Worm (Caenorhabditis elegans) whole organism, L4/young adult: ENCODE measurements around the gene ZK185.2.

Experiments
- W03F9.2 ChIP-seq: fragments of 150-350 bp; optimal IDR thresholded peaks from 2 replicates; lab custom pipeline; 2014; ENCODE audit warnings: missing biosample characterization, missing genetic modification characterization
- dao-5 ChIP-seq: sonication (generic microtip); optimal IDR thresholded peaks from 2 replicates; lab custom pipeline; 2016; ENCODE audit warnings: missing genotype, missing genetic modification characterization, moderate library complexity, missing compliant biosample characterization
- him-1 ChIP-seq: sonication (generic microtip); optimal IDR thresholded peaks from 2 replicates; lab custom pipeline; 2016; ENCODE audit warnings: missing genotype, missing genetic modification reagents, missing genetic modification characterization, missing compliant biosample characterization

The ZK185.2 gene

DNA sequence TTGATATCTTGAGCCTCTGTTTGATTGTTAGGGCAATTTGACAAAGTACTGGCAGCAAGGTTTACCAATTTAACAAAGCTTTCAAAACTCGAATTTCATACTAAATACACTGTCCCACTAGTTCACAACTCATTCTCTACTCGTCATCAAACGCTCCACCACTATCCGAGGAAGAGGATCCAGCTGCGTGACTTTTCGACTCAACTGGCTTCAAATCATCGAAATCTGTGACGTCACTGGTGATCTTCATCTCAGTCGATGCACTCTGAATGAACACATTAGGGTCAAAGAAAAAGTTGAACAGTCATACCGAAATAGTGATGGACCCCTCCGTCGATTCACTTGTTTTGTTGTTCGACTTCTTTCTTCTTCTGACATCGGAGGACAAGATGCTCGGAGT is 29.5 kb downstream of the ZK185.2 start:
- TF ChIP-seq him-1 (tag; lab: Kevin White, UChicago) (no peak), W03F9.2 (tag; lab: Kevin White, UChicago) (no peak), dao-5 (tag; lab: Kevin White, UChicago) (no peak)

- TF ChIP-seq W03F9.2 (tag; lab: Kevin White, UChicago) = no peak
- TF ChIP-seq him-1 (tag; lab: Kevin White, UChicago) = no peak
- TF ChIP-seq dao-5 (tag; lab: Kevin White, UChicago) = no peak
Measured at ce11 chrIV:4567343-4567742, 31.0 kb downstream of the ZK185.2 start, which contains the start of gene F28E10.4. Gene F28E10.4, minus strand, starts transcription at chrIV:4567443.

ce11 chrIV:4568402-4568891 is 32.1 kb downstream of the ZK185.2 start, which contains the start of gene F28E10.1:
Gene F28E10.1, plus strand, starts transcription at chrIV:4568841.
- no peak for TF ChIP-seq dao-5 (tag; lab: Kevin White, UChicago)

DNA sequence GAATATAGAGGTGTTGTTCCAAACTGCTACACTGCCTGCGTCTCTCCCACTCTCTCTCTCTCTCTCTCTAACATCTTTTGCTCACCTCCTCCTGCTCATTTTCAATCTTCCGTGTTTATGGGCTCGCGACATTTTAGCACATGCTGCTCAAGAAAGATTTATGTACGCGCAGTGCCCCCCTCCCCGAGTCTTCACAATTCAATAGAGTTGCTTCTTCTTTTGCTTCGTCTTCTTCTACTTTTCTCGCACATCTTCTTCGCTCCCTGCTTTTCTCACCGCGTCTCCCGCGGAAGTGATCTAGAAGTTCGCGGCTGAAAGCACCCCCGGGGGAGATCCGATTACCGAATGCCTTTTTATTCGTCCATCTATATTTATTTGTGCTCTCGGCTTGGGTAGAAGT is 34.3 kb downstream of the ZK185.2 start:
- TF ChIP-seq him-1 (tag; lab: Kevin White, UChicago) (peak; percentile 62), W03F9.2 (tag; lab: Kevin White, UChicago) (no peak)

- TF ChIP-seq W03F9.2 (tag; lab: Kevin White, UChicago) = no peak
- TF ChIP-seq him-1 (tag; lab: Kevin White, UChicago) = no peak
- no peak for TF ChIP-seq dao-5 (tag; lab: Kevin White, UChicago)
Measured at ce11 chrIV:4574051-4574450, 37.7 kb downstream of the ZK185.2 start.

DNA sequence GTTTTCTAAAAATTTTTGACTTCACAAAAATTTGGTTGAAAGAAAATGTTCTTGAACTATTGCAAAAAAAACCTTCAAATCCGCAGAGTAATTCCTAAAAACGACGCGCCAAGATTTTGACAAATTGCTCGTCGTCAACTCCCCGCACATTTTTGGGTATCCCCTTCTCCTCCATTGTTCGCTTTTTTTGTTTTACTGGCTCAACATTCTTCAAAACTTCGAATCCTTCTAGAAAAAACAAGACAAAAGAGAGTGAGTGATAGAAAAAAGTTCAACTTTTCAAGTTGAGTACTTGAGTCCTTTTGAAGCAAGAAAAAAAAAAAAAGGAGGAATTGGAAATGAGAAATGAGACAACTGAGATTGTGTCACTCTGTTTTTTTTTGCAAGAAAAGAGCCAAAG is 40.5 kb downstream of the ZK185.2 start:
- TF ChIP-seq him-1 (tag; lab: Kevin White, UChicago) (no peak), dao-5 (tag; lab: Kevin White, UChicago) (no peak), W03F9.2 (tag; lab: Kevin White, UChicago) (no peak)

- TF ChIP-seq him-1 (tag; lab: Kevin White, UChicago) = no peak
- no peak for TF ChIP-seq dao-5 (tag; lab: Kevin White, UChicago)
- no peak for TF ChIP-seq W03F9.2 (tag; lab: Kevin White, UChicago)
Measured at ce11 chrIV:4579472-4579871, 43.1 kb downstream of the ZK185.2 start.

DNA sequence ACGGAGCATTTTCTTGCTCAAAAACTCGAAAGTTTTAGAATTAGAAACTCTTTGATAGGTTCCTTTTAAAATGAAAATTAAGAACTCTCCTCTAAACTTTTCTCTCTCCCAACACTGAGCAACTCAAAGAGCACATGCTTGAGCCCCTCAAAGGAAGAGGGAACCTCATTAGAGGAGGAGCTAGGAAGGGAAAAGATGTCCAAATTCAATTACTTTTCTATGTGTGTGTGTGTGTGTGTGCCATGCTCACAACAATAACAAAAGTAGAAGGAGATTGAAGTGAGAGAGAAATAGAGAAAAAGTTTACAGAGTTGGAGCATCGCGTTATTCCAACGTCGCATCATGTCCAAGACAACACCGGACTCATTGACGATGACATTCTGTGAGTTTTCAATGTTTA is 49.6 kb downstream of the ZK185.2 start:
- TF ChIP-seq him-1 (tag; lab: Kevin White, UChicago) (no peak), dao-5 (tag; lab: Kevin White, UChicago) (no peak), W03F9.2 (tag; lab: Kevin White, UChicago) (no peak)

DNA sequence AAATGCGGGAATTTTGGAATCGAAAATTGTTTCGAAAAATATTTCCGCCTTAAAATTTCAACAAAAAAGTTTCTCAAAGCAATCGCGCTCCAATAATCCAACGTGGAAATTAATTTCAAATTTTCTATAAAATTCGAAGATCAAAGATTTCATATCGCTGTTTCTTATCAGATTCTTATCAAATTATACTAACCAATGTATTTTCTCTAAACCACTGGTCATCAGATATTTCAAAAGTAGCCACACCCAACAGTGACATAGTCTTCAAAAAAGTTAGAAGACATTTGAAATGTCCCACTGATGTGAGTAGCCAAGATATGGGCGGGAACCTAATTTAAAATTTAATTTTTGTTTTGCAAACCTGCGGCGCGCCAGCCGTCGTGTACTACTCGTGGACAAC is 51.2 kb downstream of the ZK185.2 start:
- no peak for TF ChIP-seq dao-5 (tag; lab: Kevin White, UChicago)
- TF ChIP-seq W03F9.2 (tag; lab: Kevin White, UChicago) = no peak

ce11 chrIV:4588408-4588807 is 52.1 kb downstream of the ZK185.2 start:
- TF ChIP-seq W03F9.2 (tag; lab: Kevin White, UChicago) (no peak), dao-5 (tag; lab: Kevin White, UChicago) (no peak), him-1 (tag; lab: Kevin White, UChicago) (no peak)
